Worm (Caenorhabditis elegans) whole organism, L2 larva: ENCODE data around the gene F35A5.1.

ENCODE experiments used
- C34F6.9 ChIP-seq: fragments of 150-350 bp; optimal IDR thresholded peaks from 2 replicates; lab custom pipeline; 2014; ENCODE audit warnings: missing biosample characterization, missing genetic modification characterization
- R02D3.7 ChIP-seq: fragments of 150-350 bp; optimal IDR thresholded peaks from 2 replicates; lab custom pipeline; 2014; ENCODE audit warnings: missing biosample characterization, missing genetic modification characterization
- alr-1 ChIP-seq: fragments of 150-350 bp; optimal IDR thresholded peaks from 2 replicates; lab custom pipeline; 2014; ENCODE audit warnings: missing biosample characterization, missing genetic modification characterization
- aly-2 ChIP-seq: fragments of 150-350 bp; optimal IDR thresholded peaks from 2 replicates; lab custom pipeline; 2014; ENCODE audit warnings: missing biosample characterization, missing genetic modification characterization
- ama-1 ChIP-seq: fragments of 150-350 bp; optimal IDR thresholded peaks from 2 replicates; lab custom pipeline; 2018; ENCODE audit warnings: inconsistent platforms
- blmp-1 ChIP-seq: sonication (generic microtip); optimal IDR thresholded peaks from 2 replicates; lab custom pipeline; 2017; ENCODE audit warnings: missing genetic modification characterization, mild to moderate bottlenecking, missing compliant biosample characterization, antibody characterized with exemption, moderate library complexity; ENCODE audit not compliant: insufficient read depth
- ceh-16 ChIP-seq: fragments of 150-350 bp; optimal IDR thresholded peaks from 2 replicates; lab custom pipeline; 2014; ENCODE audit warnings: missing biosample characterization, missing genetic modification characterization
- ceh-82 ChIP-seq: fragments of 150-350 bp; optimal IDR thresholded peaks from 2 replicates; lab custom pipeline; 2014; ENCODE audit warnings: missing biosample characterization, missing genetic modification characterization
- crh-2 ChIP-seq: sonication (generic microtip); optimal IDR thresholded peaks from 2 replicates; lab custom pipeline; 2017; ENCODE audit warnings: missing biosample characterization, missing genetic modification characterization
- dmd-4 ChIP-seq: sonication (generic microtip); optimal IDR thresholded peaks from 2 replicates; lab custom pipeline; 2017; ENCODE audit warnings: missing biosample characterization, missing genetic modification characterization
- egl-27 ChIP-seq: sonication (generic microtip); optimal IDR thresholded peaks from 3 replicates; lab custom pipeline; 2017; ENCODE audit warnings: missing biosample characterization, missing genetic modification reagents, missing genetic modification characterization
- elt-1 ChIP-seq: fragments of 150-350 bp; optimal IDR thresholded peaks from 2 replicates; lab custom pipeline; 2014; ENCODE audit warnings: missing biosample characterization, missing genetic modification characterization
- fos-1 ChIP-seq: fragments of 150-350 bp; optimal IDR thresholded peaks from 2 replicates; lab custom pipeline; 2014; ENCODE audit warnings: missing biosample characterization, missing genetic modification characterization
- lin-11 ChIP-seq: fragments of 150-350 bp; sonication (generic microtip); optimal IDR thresholded peaks from 2 replicates; lab custom pipeline; 2014; ENCODE audit warnings: missing biosample characterization, missing genetic modification characterization, inconsistent platforms, mixed read lengths
- lin-13 ChIP-seq: fragments of 150-350 bp; optimal IDR thresholded peaks from 2 replicates; lab custom pipeline; 2014; ENCODE audit warnings: missing biosample characterization, missing genetic modification reagents, missing genetic modification characterization
- lin-39 ChIP-seq: fragments of 150-350 bp; optimal IDR thresholded peaks from 2 replicates; lab custom pipeline; 2014; ENCODE audit warnings: missing biosample characterization, missing genetic modification reagents, missing genetic modification characterization
- lsy-2 ChIP-seq, 2 experiments: fragments of 150-350 bp in 1 of 2; sonication (generic microtip) in 1 of 2; optimal IDR thresholded peaks; 2 replicates each; lab custom pipeline; 2014 to 2017; ENCODE audit warnings: missing biosample characterization in 2 of 2, missing genetic modification characterization in 2 of 2
- mab-5 ChIP-seq: fragments of 150-350 bp; optimal IDR thresholded peaks from 2 replicates; lab custom pipeline; 2014; ENCODE audit warnings: missing biosample characterization, missing genetic modification characterization
- mdl-1 ChIP-seq, 2 experiments: fragments of 150-350 bp in 1 of 2; sonication (generic microtip) in 1 of 2; optimal IDR thresholded peaks; 2 replicates each; lab custom pipeline; 2017; ENCODE audit warnings: missing biosample characterization in 2 of 2, missing genetic modification characterization in 2 of 2
- nhr-10 ChIP-seq: sonication (generic microtip); optimal IDR thresholded peaks from 2 replicates; lab custom pipeline; 2017; ENCODE audit warnings: missing biosample characterization, missing genetic modification characterization
- nhr-11 ChIP-seq: fragments of 150-350 bp; optimal IDR thresholded peaks from 2 replicates; lab custom pipeline; 2014; ENCODE audit warnings: missing biosample characterization, missing genetic modification characterization
- nhr-12 ChIP-seq: fragments of 150-350 bp; optimal IDR thresholded peaks from 2 replicates; lab custom pipeline; 2014; ENCODE audit warnings: missing biosample characterization, missing genetic modification characterization
- nhr-129 ChIP-seq: fragments of 150-350 bp; optimal IDR thresholded peaks from 2 replicates; lab custom pipeline; 2014; ENCODE audit warnings: missing biosample characterization, missing genetic modification characterization
- nhr-23 ChIP-seq: fragments of 150-350 bp; optimal IDR thresholded peaks from 2 replicates; lab custom pipeline; 2014; ENCODE audit warnings: missing biosample characterization, missing genetic modification reagents, missing genetic modification characterization
- nhr-237 ChIP-seq: fragments of 150-350 bp; optimal IDR thresholded peaks from 2 replicates; lab custom pipeline; 2014; ENCODE audit warnings: missing biosample characterization, missing genetic modification characterization
- nhr-25 ChIP-seq: fragments of 150-350 bp; sonication (generic microtip); optimal IDR thresholded peaks from 3 replicates; lab custom pipeline; 2014; ENCODE audit warnings: missing biosample characterization, missing genetic modification characterization
- nhr-6 ChIP-seq: fragments of 150-350 bp; optimal IDR thresholded peaks from 2 replicates; lab custom pipeline; 2014; ENCODE audit warnings: missing biosample characterization, missing genetic modification characterization
- nhr-77 ChIP-seq: fragments of 150-350 bp; optimal IDR thresholded peaks from 2 replicates; lab custom pipeline; 2014; ENCODE audit warnings: missing biosample characterization, missing genetic modification characterization
- peb-1 ChIP-seq: fragments of 150-350 bp; optimal IDR thresholded peaks from 2 replicates; lab custom pipeline; 2014; ENCODE audit warnings: missing biosample characterization, missing genetic modification characterization
- sem-4 ChIP-seq: fragments of 150-350 bp; optimal IDR thresholded peaks from 2 replicates; lab custom pipeline; 2014; ENCODE audit warnings: missing biosample characterization, missing genetic modification reagents, missing genetic modification characterization
- skn-1 ChIP-seq: sonication (generic microtip); optimal IDR thresholded peaks from 2 replicates; lab custom pipeline; 2017; ENCODE audit warnings: missing biosample characterization, missing genetic modification characterization
- sma-3 ChIP-seq: sonication (generic microtip); optimal IDR thresholded peaks from 2 replicates; lab custom pipeline; 2016; ENCODE audit warnings: missing genetic modification reagents, missing genetic modification characterization, missing compliant biosample characterization
- sma-9 ChIP-seq, 2 experiments: fragments of 150-350 bp in 1 of 2; sonication (generic microtip) in 1 of 2; optimal IDR thresholded peaks; 2 replicates each; lab custom pipeline; 2014 to 2016; ENCODE audit warnings: missing genetic modification characterization in 2 of 2, mild to moderate bottlenecking in 1 of 2, missing biosample characterization in 1 of 2, missing compliant biosample characterization in 1 of 2, missing genetic modification reagents in 1 of 2, moderate library complexity in 1 of 2
- unc-39 ChIP-seq: fragments of 150-350 bp; optimal IDR thresholded peaks from 2 replicates; lab custom pipeline; 2014; ENCODE audit warnings: missing biosample characterization, missing genetic modification characterization
- unc-62 ChIP-seq: fragments of 150-350 bp; optimal IDR thresholded peaks from 2 replicates; lab custom pipeline; 2014; ENCODE audit warnings: missing biosample characterization, missing genetic modification reagents, missing genetic modification characterization
- zag-1 ChIP-seq: fragments of 150-350 bp; optimal IDR thresholded peaks from 2 replicates; lab custom pipeline; 2014; ENCODE audit warnings: missing biosample characterization, missing genetic modification characterization
- ztf-1 ChIP-seq: fragments of 200-800 bp; sonication (Bioruptor generic); conservative IDR thresholded peaks from 2 replicates; pipeline ENCODE4 v1.3.6; 2022; ENCODE audit warnings: missing genetic modification characterization, missing compliant biosample characterization
- ztf-11 ChIP-seq: sonication (generic microtip); optimal IDR thresholded peaks from 2 replicates; lab custom pipeline; 2017; ENCODE audit warnings: missing biosample characterization, missing genetic modification characterization
- ztf-4 ChIP-seq: fragments of 150-350 bp; optimal IDR thresholded peaks from 2 replicates; lab custom pipeline; 2014; ENCODE audit warnings: missing biosample characterization, missing genetic modification characterization

Gene F35A5.1

DNA sequence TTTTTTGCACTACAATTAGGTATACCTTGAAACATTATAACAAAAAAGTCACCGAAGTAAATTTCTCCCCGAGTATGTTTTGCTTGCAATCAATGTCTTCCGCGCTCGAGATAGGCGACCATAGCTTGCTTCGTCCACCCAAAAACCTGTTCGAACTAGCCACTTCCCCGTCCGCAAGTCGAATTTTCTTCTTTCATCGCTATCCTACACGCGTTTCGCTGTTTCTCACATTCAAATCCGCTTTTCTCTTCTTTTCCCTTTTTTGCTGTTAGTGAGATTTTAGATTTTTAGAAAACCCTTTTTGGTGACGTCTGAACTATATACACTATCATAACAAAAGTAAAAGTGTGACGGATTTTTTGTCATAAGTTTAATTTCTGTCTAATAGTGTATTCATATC is 34.0 kb upstream of the F35A5.1 start:
- TF ChIP-seq blmp-1 (tag; lab: Kevin White, UChicago) (peak; percentile 32), lin-39 (tag; lab: Kevin White, UChicago) (no peak), fos-1 (tag; lab: Kevin White, UChicago) (no peak)
- TF ChIP-seq, all 48 proteins: peak for 1

DNA sequence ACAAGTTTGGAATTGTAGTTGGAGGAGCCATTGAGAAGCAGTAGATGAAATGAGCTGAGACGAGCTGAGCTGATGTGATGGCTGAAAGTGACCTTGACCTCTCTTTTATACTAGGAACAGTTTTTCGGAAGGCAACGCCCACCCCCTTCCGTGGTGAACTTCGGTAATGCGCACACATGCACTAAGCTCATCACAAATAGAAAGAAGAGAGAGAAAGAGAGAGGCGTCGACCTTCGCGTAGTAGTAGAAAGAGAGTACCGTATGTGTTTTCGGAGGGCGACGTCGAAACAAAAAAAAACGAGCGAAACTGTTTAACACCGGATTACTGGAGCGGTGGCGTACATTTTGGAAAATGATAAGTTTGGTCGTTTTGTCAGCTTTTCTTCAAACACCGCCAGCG is 26.2 kb upstream of the F35A5.1 start, which contains the start of gene marg-1:
Gene marg-1 (minus strand): TSS at position 101 of the 400 bp plus-strand sequence.
- no peak for TF ChIP-seq crh-2
- no peak for TF ChIP-seq aly-2 (tag; lab: Kevin White, UChicago)
- no peak for TF ChIP-seq fos-1 (tag; lab: Kevin White, UChicago)
- TF ChIP-seq lin-39 (tag; lab: Kevin White, UChicago), result no peak
- TF ChIP-seq nhr-23 (tag; lab: Kevin White, UChicago), result no peak
- TF ChIP-seq peb-1, result no peak
- no peak for TF ChIP-seq lin-11 (tag; lab: Kevin White, UChicago)
- no peak for TF ChIP-seq ztf-4 (tag; lab: Kevin White, UChicago)
- TF ChIP-seq nhr-6, result no peak
- TF ChIP-seq, all 48 proteins: peak for 0

DNA sequence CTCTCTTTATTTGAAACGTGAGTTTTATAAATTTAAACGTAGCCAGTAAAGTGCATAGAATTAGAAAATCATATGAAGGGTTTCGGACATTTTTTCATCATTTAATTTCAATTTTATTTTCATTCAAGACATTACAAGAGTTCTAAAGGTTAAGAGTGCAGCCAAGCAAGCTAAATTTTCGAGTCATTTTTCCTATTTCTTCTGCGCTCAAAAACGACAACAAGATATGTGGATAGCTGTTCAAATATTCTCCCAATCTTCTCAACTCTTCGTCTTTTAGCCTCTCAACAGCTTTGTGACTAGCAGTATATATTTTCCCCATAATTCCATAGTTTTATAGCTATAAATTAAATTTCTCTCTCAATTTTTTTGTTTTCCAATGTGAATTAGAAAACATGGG is 23.6 kb upstream of the F35A5.1 start:
- TF ChIP-seq ztf-11 (tag; lab: Kevin White, UChicago) (no peak), dmd-4 (tag; lab: Kevin White, UChicago) (no peak), nhr-129 (tag; lab: Kevin White, UChicago) (no peak), nhr-77 (tag; lab: Kevin White, UChicago) (no peak), elt-1 (tag; lab: Kevin White, UChicago) (no peak), peb-1 (no peak), R02D3.7 (tag; lab: Kevin White, UChicago) (no peak), ceh-16 (tag; lab: Kevin White, UChicago) (no peak)

DNA sequence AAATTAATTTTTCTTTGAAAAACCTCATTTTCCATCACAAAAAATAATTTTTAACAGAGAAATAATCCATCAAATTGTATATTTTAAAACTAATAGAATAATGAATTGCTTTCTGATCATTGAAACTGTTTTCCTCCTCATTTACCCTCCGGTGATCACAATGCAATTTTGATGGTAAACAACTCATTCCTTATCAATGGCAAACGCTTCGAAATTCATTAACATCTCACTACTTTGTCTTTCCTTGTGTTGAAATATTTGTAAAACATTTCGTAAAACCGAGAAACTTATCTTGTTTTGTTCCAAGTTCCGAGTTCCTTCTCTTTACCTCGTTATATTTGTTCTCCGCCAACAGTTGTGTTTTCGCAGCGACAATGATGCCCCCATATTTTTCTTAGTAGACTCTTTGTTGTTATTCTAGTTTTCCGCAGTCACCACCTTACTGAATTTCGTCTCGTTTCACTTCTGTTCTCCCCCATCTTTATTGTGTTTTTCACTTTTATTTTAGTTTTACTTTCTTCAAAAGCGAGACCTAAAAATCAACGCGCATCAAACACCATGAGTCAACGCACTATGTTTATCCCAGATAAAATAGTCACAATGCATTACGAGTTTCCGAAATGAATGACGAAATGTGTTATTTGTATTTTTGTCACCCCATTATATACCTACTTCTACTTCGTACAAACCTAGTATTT is 22.0 kb upstream of the F35A5.1 start:
- peak; percentile 7 for TF ChIP-seq C34F6.9 (tag; lab: Kevin White, UChicago)
- TF ChIP-seq elt-1 (tag; lab: Kevin White, UChicago), result no peak
- no peak for TF ChIP-seq nhr-12 (tag; lab: Kevin White, UChicago)
- TF ChIP-seq sma-9 (GFP tag; optimal IDR thresholded peaks at IDR 0.05; lab: Kevin White, UChicago), result peak; percentile 18
- no peak for TF ChIP-seq sma-9 (tag; optimal IDR thresholded peaks at IDR 0.05; lab: Kevin White, UChicago)
- TF ChIP-seq nhr-11, result no peak
- TF ChIP-seq R02D3.7 (tag; lab: Kevin White, UChicago), result no peak
- TF ChIP-seq ama-1, result no peak
- no peak for TF ChIP-seq nhr-25
- TF ChIP-seq skn-1 (tag; lab: Kevin White, UChicago), result no peak
- TF ChIP-seq sma-3, result peak; percentile 27
- no peak for TF ChIP-seq mdl-1 (tag; optimal IDR thresholded peaks at IDR 0.05; lab: Kevin White, UChicago)
- peak; percentile 80 for TF ChIP-seq blmp-1 (tag; lab: Kevin White, UChicago)
- no peak for TF ChIP-seq ztf-4 (tag; lab: Kevin White, UChicago)
- TF ChIP-seq ceh-82 (tag; lab: Kevin White, UChicago), result no peak
- peak; percentile 42 for TF ChIP-seq nhr-129 (tag; lab: Kevin White, UChicago)
- no peak for TF ChIP-seq alr-1 (tag; lab: Kevin White, UChicago)
- TF ChIP-seq sem-4, result no peak
- TF ChIP-seq egl-27 (tag; lab: Kevin White, UChicago), result no peak
- no peak for TF ChIP-seq dmd-4 (tag; lab: Kevin White, UChicago)
- TF ChIP-seq ztf-1 (GFP tag; lab: Robert Waterston, UW), result no peak

DNA sequence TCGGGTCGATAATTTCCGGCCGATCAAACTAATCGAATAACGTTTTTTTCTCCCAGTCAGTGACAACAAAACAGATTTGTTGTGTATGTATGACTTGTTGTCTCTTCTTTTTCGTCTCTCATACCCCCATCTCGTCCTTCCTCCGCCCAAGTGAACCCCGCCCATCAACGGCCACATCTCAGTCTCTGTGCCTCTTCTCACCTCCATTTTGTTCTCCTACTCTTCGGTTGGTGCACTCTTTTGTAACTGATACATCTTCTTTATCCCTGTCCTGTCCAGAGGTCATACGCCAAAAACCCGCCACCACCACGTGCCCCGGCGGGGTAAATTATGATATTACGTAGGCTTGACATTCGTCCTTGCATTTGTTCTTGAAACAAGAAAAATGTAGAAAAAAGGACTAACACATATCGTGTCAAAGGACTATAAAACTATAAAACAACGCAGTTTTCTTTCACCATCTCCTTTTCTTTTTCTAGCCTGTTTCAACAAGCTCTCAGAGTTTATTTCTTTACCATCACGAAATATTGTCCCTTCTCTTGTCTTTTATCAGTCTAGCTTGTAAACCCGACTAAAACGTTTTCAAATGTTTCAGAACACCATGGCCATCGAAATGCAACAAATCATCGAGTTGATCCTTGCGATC is 19.7 kb upstream of the F35A5.1 start, which contains the start of gene pmpl-1:
Gene pmpl-1 (plus strand): TSS at position 596 of the 646 bp plus-strand sequence.
- TF ChIP-seq nhr-237 (tag; lab: Kevin White, UChicago) (no peak), alr-1 (tag; lab: Kevin White, UChicago) (no peak), ztf-11 (tag; lab: Kevin White, UChicago) (no peak), peb-1 (no peak), unc-39 (tag; lab: Kevin White, UChicago) (no peak), nhr-10 (tag; lab: Kevin White, UChicago) (no peak), mdl-1 (tag; optimal IDR thresholded peaks at IDR 0.05; lab: Kevin White, UChicago) (peak; percentile 31 to 46), zag-1 (tag; lab: Kevin White, UChicago) (no peak), crh-2 (peak; percentile 64), nhr-11 (no peak), ztf-4 (tag; lab: Kevin White, UChicago) (no peak), skn-1 (tag; lab: Kevin White, UChicago) (no peak), ceh-82 (tag; lab: Kevin White, UChicago) (no peak), egl-27 (tag; lab: Kevin White, UChicago) (peak; percentile 40), mab-5 (tag; lab: Kevin White, UChicago) (no peak), lin-13 (GFP tag; lab: Kevin White, UChicago) (peak; percentile 43), unc-62 (GFP tag; lab: Kevin White, UChicago) (no peak), R02D3.7 (tag; lab: Kevin White, UChicago) (no peak), sem-4 (peak; percentile 41), blmp-1 (tag; lab: Kevin White, UChicago) (peak; percentile 73), C34F6.9 (tag; lab: Kevin White, UChicago) (peak; percentile 47), lin-39 (tag; lab: Kevin White, UChicago) (no peak), ama-1 (no peak), lin-11 (tag; lab: Kevin White, UChicago) (peak; percentile 7), lsy-2 (tag; optimal IDR thresholded peaks at IDR 0.05; lab: Kevin White, UChicago) (peak in 1 of 2 experiments; percentile 27), dmd-4 (tag; lab: Kevin White, UChicago) (no peak), sma-9 (GFP tag; optimal IDR thresholded peaks at IDR 0.05; lab: Kevin White, UChicago) (no peak), sma-9 (tag; optimal IDR thresholded peaks at IDR 0.05; lab: Kevin White, UChicago) (no peak)
